Fruit fly (Drosophila melanogaster) whole organism: ENCODE data around the gene CG13692.

Experiments used
- Dll ChIP-seq: fragments of >200 bp; optimal IDR thresholded peaks from 2 replicates; lab custom pipeline; 2017
- EcR ChIP-seq, 2 experiments: fragments of >200 bp; optimal IDR thresholded peaks; 2 replicates each; lab custom pipeline; 2017; ENCODE audit warnings: missing biosample characterization in 2 of 2, missing genetic modification characterization in 2 of 2, missing genetic modification reagents in 2 of 2
- pan ChIP-seq: fragments of >200 bp; optimal IDR thresholded peaks from 2 replicates; lab custom pipeline; 2017
- psq ChIP-seq: fragments of >200 bp; optimal IDR thresholded peaks from 2 replicates; lab custom pipeline; 2017

DNA sequence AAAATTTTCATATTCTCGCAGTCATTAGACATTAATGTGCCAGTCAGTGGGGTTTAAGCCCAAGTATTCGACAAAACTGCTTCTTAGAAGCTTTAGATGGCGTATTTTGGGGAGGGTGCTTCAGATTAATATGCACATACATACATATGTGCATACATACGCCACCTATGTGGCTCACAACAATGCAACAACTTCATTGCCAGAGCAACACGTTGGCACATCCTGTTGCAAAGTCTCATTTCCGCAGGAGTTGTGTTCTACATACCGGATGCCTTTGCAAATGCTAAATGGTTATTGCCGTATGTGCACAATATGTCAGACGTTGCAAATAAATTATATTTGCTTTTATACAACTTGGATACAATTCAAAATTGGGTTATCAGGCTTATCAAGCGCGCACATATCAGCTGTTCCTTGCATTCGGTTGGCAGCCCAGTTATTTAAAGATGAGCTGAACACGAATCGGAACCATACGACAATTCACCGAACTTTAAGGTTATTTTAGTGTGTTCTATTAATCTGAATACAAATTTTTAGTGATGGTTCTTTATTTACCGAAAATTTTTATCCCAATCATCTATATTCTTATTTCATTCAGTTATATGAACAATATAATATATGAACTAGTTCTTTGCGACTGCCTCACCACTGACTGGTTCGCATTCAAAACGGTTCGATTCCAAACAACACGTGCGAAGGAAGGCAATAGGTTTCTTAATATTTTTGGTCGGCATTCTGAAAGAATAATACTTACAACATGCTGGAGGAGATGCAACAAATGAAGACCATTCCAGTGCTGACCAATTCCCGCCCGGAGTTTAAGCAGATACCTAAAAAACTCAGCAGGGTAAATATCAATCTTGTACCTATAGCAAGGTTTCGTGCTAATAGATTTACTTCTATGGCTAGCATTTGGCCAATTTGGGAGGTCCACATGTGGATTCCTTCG lies 17.7 kb upstream of the CG13692 start, which contains the start of gene Polr1B:
- TF ChIP-seq pan (lab: Kevin White, UChicago) (no peak), Dll (lab: Kevin White, UChicago) (no peak), EcR (GFP tag; optimal IDR thresholded peaks at IDR 0.05; lab: Kevin White, UChicago) (no peak), psq (lab: Kevin White, UChicago) (no peak)
